Worm (Caenorhabditis elegans) whole organism, young adult: Measurements from ENCODE around the gene isp-1.
A peak's percentile ranks its signal among the peaks of the same experiment; 100 is the strongest.

Experiments used
- D2030.7 ChIP-seq: fragments of 200-800 bp; sonication (Bioruptor generic); IDR thresholded peaks from 2 replicates; pipeline ENCODE4 v1.3.6; 2022; ENCODE audit warnings: missing genetic modification reagents, missing genetic modification characterization, missing compliant biosample characterization
- F23B12.7 ChIP-seq: sonication (generic microtip); optimal IDR thresholded peaks from 2 replicates; lab custom pipeline; 2017; ENCODE audit warnings: missing genetic modification characterization, mild to moderate bottlenecking, missing compliant biosample characterization, antibody characterized with exemption, moderate library complexity; ENCODE audit not compliant: insufficient read depth
- F33H1.4 ChIP-seq: fragments of 200-800 bp; sonication (Bioruptor generic); IDR thresholded peaks from 2 replicates; pipeline ENCODE4 v1.3.6; 2022; ENCODE audit warnings: missing genetic modification reagents, missing genetic modification characterization, missing compliant biosample characterization
- F37B4.10 ChIP-seq: fragments of 200-800 bp; sonication (Bioruptor generic); IDR thresholded peaks from 2 replicates; pipeline ENCODE4 v1.3.6; 2022; ENCODE audit warnings: missing genetic modification characterization, missing compliant biosample characterization
- F39B2.1 ChIP-seq: fragments of 200-800 bp; sonication (Bioruptor generic); IDR thresholded peaks from 2 replicates; pipeline ENCODE4 v1.3.6; 2022; ENCODE audit warnings: missing genetic modification reagents, missing genetic modification characterization, missing compliant biosample characterization
- F57A8.1 ChIP-seq: fragments of 200-800 bp; sonication (Bioruptor generic); optimal IDR thresholded peaks from 2 replicates; lab custom pipeline; 2018; ENCODE audit warnings: mild to moderate bottlenecking, missing genetic modification characterization, moderate library complexity, missing compliant biosample characterization
- T26A5.8 ChIP-seq: sonication (generic microtip); optimal IDR thresholded peaks from 2 replicates; lab custom pipeline; 2016; ENCODE audit warnings: missing genetic modification characterization, missing compliant biosample characterization
- Y53G8AR.9 ChIP-seq: fragments of 200-800 bp; sonication (Bioruptor generic); conservative IDR thresholded peaks from 2 replicates; pipeline ENCODE4 v1.3.6; 2022; ENCODE audit warnings: missing genetic modification reagents, missing genetic modification characterization, missing compliant biosample characterization
- Y79H2A.3 ChIP-seq: fragments of 200-800 bp; sonication (Bioruptor generic); conservative IDR thresholded peaks from 2 replicates; pipeline ENCODE4 v1.3.6; 2022; ENCODE audit warnings: missing genetic modification reagents, missing genetic modification characterization, missing compliant biosample characterization
- Y95B8A.8 ChIP-seq: fragments of 200-800 bp; sonication (Bioruptor generic); IDR thresholded peaks from 2 replicates; pipeline ENCODE4 v1.3.6; 2022; ENCODE audit warnings: missing genetic modification reagents, missing genetic modification characterization, missing compliant biosample characterization
- attf-5 ChIP-seq: fragments of 200-800 bp; sonication (Bioruptor generic); optimal IDR thresholded peaks from 2 replicates; lab custom pipeline; 2018; ENCODE audit warnings: mild to moderate bottlenecking, missing genetic modification characterization, missing compliant biosample characterization
- ceh-100 ChIP-seq: fragments of 200-800 bp; sonication (Bioruptor generic); IDR thresholded peaks from 2 replicates; pipeline ENCODE4 v1.3.6; 2022; ENCODE audit warnings: missing genetic modification reagents, missing genetic modification characterization, missing compliant biosample characterization
- ceh-27 ChIP-seq: fragments of 200-800 bp; sonication (Bioruptor generic); optimal IDR thresholded peaks from 2 replicates; lab custom pipeline; 2018; ENCODE audit warnings: mild to moderate bottlenecking, missing genetic modification characterization, moderate library complexity, missing compliant biosample characterization
- chd-7 ChIP-seq: sonication (generic microtip); optimal IDR thresholded peaks from 2 replicates; lab custom pipeline; 2016; ENCODE audit warnings: mild to moderate bottlenecking, missing genetic modification characterization, moderate library complexity, missing compliant biosample characterization
- dpff-1 ChIP-seq: sonication (generic microtip); optimal IDR thresholded peaks from 2 replicates; lab custom pipeline; 2017; ENCODE audit warnings: mild to moderate bottlenecking, missing genetic modification characterization, missing compliant biosample characterization
- egl-18 ChIP-seq: fragments of 200-800 bp; sonication (Bioruptor generic); IDR thresholded peaks from 2 replicates; pipeline ENCODE4 v1.3.6; 2022; ENCODE audit warnings: missing genetic modification reagents, missing genetic modification characterization, missing compliant biosample characterization
- egrh-3 ChIP-seq: fragments of 200-800 bp; sonication (Bioruptor generic); IDR thresholded peaks from 2 replicates; pipeline ENCODE4 v1.3.6; 2022; ENCODE audit warnings: missing genetic modification reagents, missing genetic modification characterization, missing compliant biosample characterization
- ekl-4 ChIP-seq: fragments of 200-800 bp; sonication (Bioruptor generic); IDR thresholded peaks from 2 replicates; pipeline ENCODE4 v1.3.6; 2022; ENCODE audit warnings: missing genetic modification reagents, missing genetic modification characterization, missing compliant biosample characterization
- fkh-3 ChIP-seq: sonication (generic microtip); optimal IDR thresholded peaks from 2 replicates; lab custom pipeline; 2016; ENCODE audit warnings: mild to moderate bottlenecking, missing genetic modification characterization, missing compliant biosample characterization
- hmg-1.2 ChIP-seq: fragments of 200-800 bp; sonication (Bioruptor generic); IDR thresholded peaks from 2 replicates; pipeline ENCODE4 v1.3.6; 2022; ENCODE audit warnings: missing genetic modification reagents, missing genetic modification characterization, missing compliant biosample characterization
- hmg-20 ChIP-seq: fragments of 200-800 bp; sonication (Bioruptor generic); IDR thresholded peaks from 2 replicates; pipeline ENCODE4 v1.3.6; 2022; ENCODE audit warnings: missing genetic modification reagents, missing genetic modification characterization, missing compliant biosample characterization
- lag-1 ChIP-seq: fragments of 200-800 bp; sonication (Bioruptor generic); IDR thresholded peaks from 2 replicates; pipeline ENCODE4 v1.3.6; 2022; ENCODE audit warnings: missing genetic modification reagents, missing genetic modification characterization, missing compliant biosample characterization
- let-526 ChIP-seq: fragments of 200-800 bp; sonication (Bioruptor generic); IDR thresholded peaks from 2 replicates; pipeline ENCODE4 v1.3.6; 2022; ENCODE audit warnings: missing genetic modification reagents, missing genetic modification characterization, missing compliant biosample characterization
- let-607 ChIP-seq, 2 experiments: fragments of 200-800 bp in 1 of 2; sonication (Bioruptor generic) in 1 of 2; sonication (generic microtip) in 1 of 2; optimal IDR thresholded peaks; 2 replicates each; lab custom pipeline; 2016 to 2018; ENCODE audit warnings: mild to moderate bottlenecking in 2 of 2, missing compliant biosample characterization in 2 of 2, missing genetic modification characterization in 2 of 2, moderate library complexity in 2 of 2, missing genotype in 1 of 2
- lin-26 ChIP-seq: fragments of 200-800 bp; sonication (Bioruptor generic); IDR thresholded peaks from 2 replicates; pipeline ENCODE4 v1.3.6; 2022; ENCODE audit warnings: missing genetic modification reagents, missing genetic modification characterization, missing compliant biosample characterization
- lin-40 ChIP-seq: sonication (generic microtip); optimal IDR thresholded peaks from 2 replicates; lab custom pipeline; 2016; ENCODE audit warnings: missing genetic modification characterization, mild to moderate bottlenecking, missing compliant biosample characterization, missing genotype, missing genetic modification reagents
- lir-1 ChIP-seq: fragments of 200-800 bp; sonication (Bioruptor generic); conservative IDR thresholded peaks from 2 replicates; pipeline ENCODE4 v1.3.6; 2022; ENCODE audit warnings: missing genetic modification reagents, missing genetic modification characterization, missing compliant biosample characterization
- lsl-1 ChIP-seq: fragments of 200-800 bp; sonication (Bioruptor generic); optimal IDR thresholded peaks from 2 replicates; lab custom pipeline; 2018; ENCODE audit warnings: mild to moderate bottlenecking, missing genetic modification characterization, moderate library complexity, missing compliant biosample characterization
- madf-3 ChIP-seq: fragments of 200-800 bp; sonication (Bioruptor generic); IDR thresholded peaks from 2 replicates; pipeline ENCODE4 v1.3.6; 2022; ENCODE audit warnings: missing genetic modification reagents, missing genetic modification characterization, missing compliant biosample characterization
- madf-6 ChIP-seq: fragments of 200-800 bp; sonication (Bioruptor generic); IDR thresholded peaks from 2 replicates; pipeline ENCODE4 v1.3.6; 2022; ENCODE audit warnings: missing genetic modification reagents, missing genetic modification characterization, missing compliant biosample characterization
- mel-28 ChIP-seq: sonication (generic microtip); optimal IDR thresholded peaks from 2 replicates; lab custom pipeline; 2016; ENCODE audit warnings: borderline replicate concordance, mild to moderate bottlenecking, missing genetic modification characterization, missing compliant biosample characterization
- nhr-120 ChIP-seq: fragments of 200-800 bp; sonication (Bioruptor generic); IDR thresholded peaks from 2 replicates; pipeline ENCODE4 v1.3.6; 2022; ENCODE audit warnings: missing genetic modification characterization, missing compliant biosample characterization
- nhr-27 ChIP-seq: fragments of 200-800 bp; sonication (Bioruptor generic); optimal IDR thresholded peaks from 2 replicates; lab custom pipeline; 2018; ENCODE audit warnings: mild to moderate bottlenecking, missing genetic modification characterization, moderate library complexity, missing compliant biosample characterization
- nhr-80 ChIP-seq: sonication (generic microtip); optimal IDR thresholded peaks from 2 replicates; lab custom pipeline; 2016; ENCODE audit warnings: missing genetic modification characterization, missing compliant biosample characterization
- rcor-1 ChIP-seq: fragments of 200-800 bp; sonication (Bioruptor generic); IDR thresholded peaks from 2 replicates; pipeline ENCODE4 v1.3.6; 2022; ENCODE audit warnings: missing genetic modification reagents, missing genetic modification characterization, missing compliant biosample characterization
- snpc-1.1 ChIP-seq: sonication (generic microtip); optimal IDR thresholded peaks from 2 replicates; lab custom pipeline; 2017; ENCODE audit warnings: missing genetic modification characterization, mild to moderate bottlenecking, missing compliant biosample characterization, antibody characterized with exemption, moderate library complexity, missing genotype, missing genetic modification reagents; ENCODE audit not compliant: insufficient read depth
- snpc-1.3 ChIP-seq: sonication (generic microtip); optimal IDR thresholded peaks from 2 replicates; lab custom pipeline; 2017; ENCODE audit warnings: missing genetic modification characterization, mild to moderate bottlenecking, missing compliant biosample characterization, antibody characterized with exemption, moderate library complexity, missing genotype, missing genetic modification reagents; ENCODE audit not compliant: insufficient read depth
- snpc-4 ChIP-seq, 5 experiments: fragments of 150-350 bp in 1 of 5; sonication (generic microtip) in 4 of 5; optimal IDR thresholded peaks; 2 replicates each; lab custom pipeline; 2014 to 2018; ENCODE audit warnings: missing genetic modification characterization in 5 of 5, missing biosample characterization in 3 of 5, antibody characterized with exemption in 2 of 5, mild to moderate bottlenecking in 2 of 5, missing compliant biosample characterization in 2 of 5, missing genotype in 2 of 5, moderate library complexity in 2 of 5, missing genetic modification reagents in 1 of 5
- tbx-9 ChIP-seq: sonication (generic microtip); optimal IDR thresholded peaks from 2 replicates; lab custom pipeline; 2016; ENCODE audit warnings: borderline replicate concordance, missing genetic modification characterization, inconsistent platforms, missing compliant biosample characterization
- unc-130 ChIP-seq: sonication (generic microtip); optimal IDR thresholded peaks from 2 replicates; lab custom pipeline; 2016; ENCODE audit warnings: missing genetic modification reagents, missing genetic modification characterization, missing compliant biosample characterization
- zfh-2 ChIP-seq: fragments of 200-800 bp; sonication (Bioruptor generic); conservative IDR thresholded peaks from 2 replicates; pipeline ENCODE4 v1.3.6; 2022; ENCODE audit warnings: missing genetic modification reagents, missing genetic modification characterization, missing compliant biosample characterization
- ztf-26 ChIP-seq: sonication (generic microtip); optimal IDR thresholded peaks from 2 replicates; lab custom pipeline; 2017; ENCODE audit warnings: missing genetic modification characterization, missing compliant biosample characterization

The isp-1 gene

DNA sequence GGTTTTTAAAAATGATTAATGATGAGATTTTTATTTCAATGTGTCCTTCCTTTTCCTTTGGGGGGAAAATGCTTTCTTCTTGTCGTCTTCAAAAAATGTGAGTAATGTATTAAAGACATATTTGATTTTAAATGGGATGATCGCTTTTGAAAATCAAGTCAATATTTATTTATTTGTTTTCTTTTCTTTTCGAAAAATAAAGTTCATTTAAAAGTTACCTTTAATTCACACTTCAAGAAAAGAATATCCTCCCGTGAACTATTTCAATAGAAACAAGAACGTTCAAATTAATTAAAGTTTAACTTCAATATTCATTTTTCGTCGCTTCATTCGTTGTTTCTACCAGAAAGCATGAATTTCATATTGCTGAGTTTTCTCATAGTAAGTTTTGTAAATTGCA lies 20.4 kb downstream of the isp-1 start, which contains the start of gene irld-8:
TSS of gene irld-8 (plus strand) at position 301 of the 400 bp plus-strand sequence.
- TF ChIP-seq fkh-3 (tag; lab: Kevin White, UChicago): no peak
- no peak for TF ChIP-seq D2030.7 (GFP tag; lab: Robert Waterston, UW)
- TF ChIP-seq F57A8.1: no peak
- no peak for TF ChIP-seq chd-7
- no peak for TF ChIP-seq snpc-4 (GFP tag; optimal IDR thresholded peaks at IDR 0.05; lab: Kevin White, UChicago)
- TF ChIP-seq snpc-4 (tag; optimal IDR thresholded peaks at IDR 0.05; lab: Kevin White, UChicago): no peak
- no peak for TF ChIP-seq hmg-20 (GFP tag; lab: Robert Waterston, UW)
- TF ChIP-seq mel-28: no peak
- TF ChIP-seq let-526: no peak
- TF ChIP-seq unc-130 (GFP tag; lab: Kevin White, UChicago): no peak
- TF ChIP-seq egl-18 (GFP tag; lab: Robert Waterston, UW): no peak
- no peak for TF ChIP-seq lin-40
- TF ChIP-seq ekl-4: no peak
- no peak for TF ChIP-seq F23B12.7 (tag; lab: Kevin White, UChicago)
- TF ChIP-seq F33H1.4 (GFP tag; lab: Robert Waterston, UW): no peak
- no peak for TF ChIP-seq F39B2.1 (GFP tag; lab: Robert Waterston, UW)
- no peak for TF ChIP-seq hmg-1.2 (GFP tag; lab: Robert Waterston, UW)

DNA sequence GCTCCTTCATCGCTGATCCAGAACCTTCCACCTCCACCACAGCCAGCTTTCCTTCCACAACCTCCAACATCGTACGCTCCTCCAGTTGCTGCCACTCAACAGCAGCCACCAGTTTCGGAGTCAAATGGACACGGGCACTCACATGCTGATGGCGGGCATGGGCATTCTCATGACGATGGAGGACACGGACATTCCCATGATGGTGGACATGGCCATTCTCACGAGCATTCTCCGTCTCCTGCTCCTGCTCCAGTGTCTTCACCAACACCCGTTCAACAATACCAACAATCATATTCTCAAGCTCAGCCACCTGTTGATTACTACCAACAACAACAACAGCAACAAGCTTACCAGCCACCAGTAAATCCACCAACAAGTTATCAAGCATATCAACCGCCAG lies 21.3 kb downstream of the isp-1 start:
- 0 out of 2 replicates have a peak, but pooled peaks have one; percentile 13 for TF ChIP-seq egrh-3
- TF ChIP-seq T26A5.8 (tag; lab: Kevin White, UChicago): no peak

DNA sequence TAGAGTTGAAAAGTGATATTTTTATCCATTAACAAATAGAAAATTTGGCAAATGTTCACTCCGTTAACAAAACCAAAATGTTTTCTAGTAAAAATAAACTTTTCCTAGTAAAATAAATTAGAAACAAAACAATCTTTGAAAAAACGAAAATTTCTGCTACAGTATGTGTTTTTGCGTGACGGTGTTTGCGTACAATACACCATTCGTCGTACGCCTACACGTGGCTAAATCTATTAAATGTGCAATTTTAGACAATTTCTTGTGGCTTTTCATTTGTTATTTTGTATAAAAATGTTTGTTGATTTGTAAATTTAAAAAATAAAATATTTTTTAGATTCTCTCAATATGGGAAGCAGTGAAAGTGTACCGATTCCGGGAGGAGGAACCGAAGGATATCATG lies 22.7 kb downstream of the isp-1 start, which contains the start of gene Y42H9AR.1:
TSS of gene Y42H9AR.1 (plus strand) at position 233 of the 400 bp plus-strand sequence.
- peak; percentile 42 for TF ChIP-seq snpc-1.3 (tag; lab: Kevin White, UChicago)
- no peak for TF ChIP-seq D2030.7 (GFP tag; lab: Robert Waterston, UW)
- TF ChIP-seq let-607 (tag; optimal IDR thresholded peaks at IDR 0.05; lab: Kevin White, UChicago): peak; percentile 86 to 93
- TF ChIP-seq, all 124 proteins: peak for 2

DNA sequence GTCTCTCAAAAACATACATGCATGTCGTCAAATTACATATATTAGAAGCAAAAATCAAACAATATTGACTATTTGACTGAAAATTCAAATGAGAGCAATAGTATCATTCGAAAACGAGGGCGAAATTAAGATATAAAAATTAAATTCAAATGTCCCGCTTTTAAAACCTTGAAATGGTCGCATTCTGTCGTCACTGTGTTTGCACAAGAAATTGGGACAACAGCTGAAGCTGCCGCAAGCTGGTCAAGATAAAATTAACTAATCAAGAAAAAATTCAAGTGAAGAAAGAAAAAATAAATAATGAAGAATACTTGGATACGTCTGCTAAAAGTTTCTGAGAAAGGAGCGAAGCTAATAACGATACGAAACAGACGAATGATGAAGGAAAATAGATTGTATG lies 23.2 kb downstream of the isp-1 start:
- no peak for TF ChIP-seq nhr-120 (GFP tag; lab: Robert Waterston, UW)
- TF ChIP-seq Y95B8A.8 (GFP tag; lab: Robert Waterston, UW): no peak
- TF ChIP-seq F37B4.10: no peak
- TF ChIP-seq let-607 (tag; optimal IDR thresholded peaks at IDR 0.05; lab: Kevin White, UChicago): no peak
- no peak for TF ChIP-seq ztf-26 (tag; lab: Kevin White, UChicago)
- no peak for TF ChIP-seq ceh-27 (GFP tag; lab: Kevin White, UChicago)
- TF ChIP-seq attf-5: no peak
- no peak for TF ChIP-seq tbx-9 (tag; lab: Kevin White, UChicago)
- TF ChIP-seq madf-3: no peak
- TF ChIP-seq nhr-27 (tag; lab: Kevin White, UChicago): no peak

DNA sequence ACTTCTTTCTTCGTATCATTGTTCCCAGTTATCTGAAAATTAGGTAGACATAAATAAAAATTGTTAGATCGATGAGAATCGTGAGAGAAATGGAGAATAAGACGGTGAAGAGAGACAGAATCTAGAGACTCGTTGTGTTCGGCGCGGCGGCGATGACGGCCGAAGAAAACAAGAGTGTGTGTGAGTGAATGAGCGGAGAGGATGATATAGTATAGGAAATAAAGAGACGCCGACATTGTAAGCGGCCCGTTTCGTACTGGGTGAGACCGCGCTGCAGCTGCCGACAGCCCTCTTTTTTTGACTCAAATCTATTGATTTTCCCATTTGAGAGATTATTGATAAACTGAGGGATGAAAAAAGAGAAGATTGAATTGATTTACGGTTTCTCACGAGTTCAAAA lies 23.7 kb downstream of the isp-1 start, which contains the start of gene Y42H9AR.4:
TSS of gene Y42H9AR.4 (minus strand) at position 32 of the 400 bp plus-strand sequence.
- TF ChIP-seq madf-6 (GFP tag; lab: Robert Waterston, UW) (peak; percentile 35; the same call in 1 of the 2 replicates), Y79H2A.3 (GFP tag; lab: Robert Waterston, UW) (no peak), F37B4.10 (no peak), lir-1 (no peak), nhr-80 (peak; percentile 12), lag-1 (GFP tag; lab: Robert Waterston, UW) (no peak), zfh-2 (GFP tag; lab: Robert Waterston, UW) (no peak), lsl-1 (GFP tag; lab: Kevin White, UChicago) (no peak), dpff-1 (tag; lab: Kevin White, UChicago) (no peak), lin-26 (GFP tag; lab: Robert Waterston, UW) (no peak), rcor-1 (GFP tag; lab: Robert Waterston, UW) (0 out of 2 replicates have a peak, but pooled peaks have one; percentile 17), Y53G8AR.9 (GFP tag; lab: Robert Waterston, UW) (0 out of 2 replicates have a peak, but pooled peaks have one; percentile 30), ceh-100 (GFP tag; lab: Robert Waterston, UW) (no peak), snpc-1.1 (tag; lab: Kevin White, UChicago) (no peak)
